Worm (Caenorhabditis elegans): Measurements from ENCODE around the gene rps-9.
A peak's percentile ranks its signal among the peaks of the same experiment; 100 is the strongest.

DNA sequence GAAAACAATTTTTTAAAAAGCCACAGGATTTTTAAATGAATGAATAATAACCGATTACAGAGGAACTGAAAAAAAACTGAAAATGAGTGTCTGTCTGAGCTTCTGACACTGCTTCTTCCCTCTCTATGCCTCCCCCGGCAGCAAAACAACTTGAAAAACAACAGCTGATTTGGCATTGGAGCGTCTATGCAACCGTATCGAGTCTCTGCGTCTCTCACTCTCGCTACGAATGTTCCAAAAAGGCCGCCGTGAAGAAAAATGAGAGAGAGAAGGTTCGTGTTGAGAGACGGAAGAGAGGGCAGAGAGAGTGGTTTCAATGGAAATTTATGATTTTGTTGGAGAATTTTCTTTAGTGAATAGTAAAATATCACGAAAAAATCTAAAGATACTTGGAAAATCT is 23.1 kb downstream of the rps-9 start:
- TF ChIP-seq ama-1 (optimal IDR thresholded peaks at IDR 0.05) (no peak), ets-7 (tag; optimal IDR thresholded peaks at IDR 0.05) (no peak), ceh-13 (GFP tag; optimal IDR thresholded peaks at IDR 0.05) (no peak), aly-1 (tag; optimal IDR thresholded peaks at IDR 0.05) (no peak), F13C5.2 (tag; optimal IDR thresholded peaks at IDR 0.05) (peak; percentile 10), pes-1 (GFP tag; IDR thresholded peaks at IDR 0.05) (no peak), hmbx-1 (tag; optimal IDR thresholded peaks at IDR 0.05) (no peak)
